Worm (Caenorhabditis elegans): ENCODE results near the gene E02H9.13.
"Not testable (repeated sequence)": the region's sequence is repeated elsewhere in the genome, so short reads cannot be mapped to it uniquely, and the experiment has no call there.

The E02H9.13 gene

ce11 chrIII:2471855-2472254 lies 33.3 kb upstream of the E02H9.13 start (continued):
- TF ChIP-seq rbr-2 (tag; optimal IDR thresholded peaks at IDR 0.05): no peak
- no peak for TF ChIP-seq F49E8.2 (tag; optimal IDR thresholded peaks at IDR 0.05; ENCODE audit: borderline replicate concordance)
- peak in 1 of 2 experiments; percentile 80 for TF ChIP-seq hif-1 (tag; optimal IDR thresholded peaks at IDR 0.05)

- peak; percentile 74 for TF ChIP-seq set-16 (GFP tag; IDR thresholded peaks at IDR 0.05)
Observed at ce11 chrIII:2470757-2471509, 32.4 kb upstream of the E02H9.13 start.

ce11 chrIII:2468202-2468601 lies 29.7 kb upstream of the E02H9.13 start, which contains the start of the genes E02H9.9 and E02H9.1:
TSS of gene E02H9.9 (minus strand) at chrIII:2468302.
TSS of gene E02H9.1 (plus strand) at chrIII:2468486.
- TF ChIP-seq dmd-9 (GFP tag; IDR thresholded peaks at IDR 0.05): no peak
- no peak for TF ChIP-seq F26F4.8 (GFP tag; conservative IDR thresholded peaks at IDR 0.05)
- TF ChIP-seq dpl-1 (GFP tag; optimal IDR thresholded peaks at IDR 0.05): no peak
- no peak for TF ChIP-seq gei-8 (GFP tag; optimal IDR thresholded peaks at IDR 0.05)
- TF ChIP-seq egl-27 (tag; optimal IDR thresholded peaks at IDR 0.05): no peak
- TF ChIP-seq dmd-6 (GFP tag; IDR thresholded peaks at IDR 0.05): no peak
- no peak for TF ChIP-seq tra-1 (GFP tag; IDR thresholded peaks at IDR 0.05)
- no peak for TF ChIP-seq mep-1 (tag; optimal IDR thresholded peaks at IDR 0.05)
- TF ChIP-seq mes-2 (tag; optimal IDR thresholded peaks at IDR 0.05; ENCODE audit: poor library complexity, severe bottlenecking): no peak
- TF ChIP-seq lir-3 (tag; optimal IDR thresholded peaks at IDR 0.05): no peak
- TF ChIP-seq aha-1 (tag): no peak

- 0 out of 2 replicates have a peak, but pooled peaks have one; percentile 18 for TF ChIP-seq lim-7 (GFP tag; IDR thresholded peaks at IDR 0.05)
- peak; percentile 77 for TF ChIP-seq dmd-8 (GFP tag; IDR thresholded peaks at IDR 0.05)
- TF ChIP-seq saeg-2 (GFP tag; IDR thresholded peaks at IDR 0.05): 0 out of 2 replicates have a peak, but pooled peaks have one; percentile 20
- TF ChIP-seq pha-4 (GFP tag; IDR thresholded peaks at IDR 0.05): 0 out of 2 replicates have a peak, but pooled peaks have one; percentile 36
- not testable (repeated sequence) for TF ChIP-seq pha-4 (tag; optimal IDR thresholded peaks at IDR 0.05)
- TF ChIP-seq egl-43 (GFP tag; IDR thresholded peaks at IDR 0.05): 0 out of 2 replicates have a peak, but pooled peaks have one; percentile 57
- 0 out of 2 replicates have a peak, but pooled peaks have one; percentile 31 for TF ChIP-seq snpc-1.2 (GFP tag; IDR thresholded peaks at IDR 0.05)
- TF ChIP-seq lin-38 (GFP tag; IDR thresholded peaks at IDR 0.05): peak; percentile 64
Observed at ce11 chrIII:2460403-2460802, 21.9 kb upstream of the E02H9.13 start.

- peak; percentile 10 for TF ChIP-seq pqm-1 (tag; optimal IDR thresholded peaks at IDR 0.05)
- 0 out of 2 replicates have a peak, but pooled peaks have one; percentile 10 for TF ChIP-seq dmd-6 (GFP tag; IDR thresholded peaks at IDR 0.05)
Observed at ce11 chrIII:2458742-2459141, 20.2 kb upstream of the E02H9.13 start, which contains the start of gene E02H9.3. TSS of gene E02H9.3 (plus strand) at chrIII:2459042.

ce11 chrIII:2454757-2455306 lies 16.3 kb upstream of the E02H9.13 start, which contains the start of gene nhr-121:
TSS of gene nhr-121 (minus strand) at chrIII:2454807.
- TF ChIP-seq T20F7.1 (GFP tag; optimal IDR thresholded peaks at IDR 0.05) (peak; percentile 20), nhr-28 (tag; optimal IDR thresholded peaks at IDR 0.05) (peak; percentile 96), daf-16 (GFP tag; optimal IDR thresholded peaks at IDR 0.05) (no peak), daf-16 (tag; optimal IDR thresholded peaks at IDR 0.05) (peak; percentile 60), nhr-6 (tag; optimal IDR thresholded peaks at IDR 0.05) (no peak), ceh-44 (GFP tag; IDR thresholded peaks at IDR 0.05) (no peak), lin-38 (GFP tag; IDR thresholded peaks at IDR 0.05) (no peak), pqm-1 (tag; optimal IDR thresholded peaks at IDR 0.05) (peak; percentile 10), nhr-102 (tag; optimal IDR thresholded peaks at IDR 0.05) (no peak), fos-1 (tag; optimal IDR thresholded peaks at IDR 0.05) (no peak), F37D6.2 (tag; optimal IDR thresholded peaks at IDR 0.05) (no peak), F49E8.2 (tag; optimal IDR thresholded peaks at IDR 0.05; ENCODE audit: borderline replicate concordance) (no peak), mdt-29 (GFP tag; IDR thresholded peaks at IDR 0.05) (0 out of 2 replicates have a peak, but pooled peaks have one; percentile 12), nhr-48 (tag; optimal IDR thresholded peaks at IDR 0.05) (no peak), snpc-4 (tag; optimal IDR thresholded peaks at IDR 0.05) (no peak), nhr-77 (tag; optimal IDR thresholded peaks at IDR 0.05) (peak; percentile 57), dmd-6 (GFP tag; IDR thresholded peaks at IDR 0.05) (peak; percentile 70), mdl-1 (tag; optimal IDR thresholded peaks at IDR 0.05) (peak in 1 of 2 experiments; percentile 62), aha-1 (tag) (peak; percentile 92), nhr-11 (tag; optimal IDR thresholded peaks at IDR 0.05) (no peak), ztf-11 (tag; optimal IDR thresholded peaks at IDR 0.05) (no peak)
